Fruit fly (Drosophila melanogaster): ENCODE data around the gene fz.

- TF ChIP-seq toe (GFP tag; optimal IDR thresholded peaks at IDR 0.05) (no peak), cic (GFP tag; optimal IDR thresholded peaks at IDR 0.05) (no peak), bab1 (GFP tag; optimal IDR thresholded peaks at IDR 0.05) (no peak), kay (GFP tag; ENCODE audit: borderline replicate concordance) (no peak), CG33017 (tag; optimal IDR thresholded peaks at IDR 0.05) (no peak), CG7101 (tag; optimal IDR thresholded peaks at IDR 0.05) (no peak), Mnt (GFP tag; optimal IDR thresholded peaks at IDR 0.05) (no peak)
Measured at dm6 chr3L:14325285-14325684, 51.1 kb downstream of the fz start.

All from whole organism, adult.